Fruit fly (Drosophila melanogaster): ENCODE results near the gene CG12375.

Gene CG12375

dm6 chr2L:8082692-8083412, 43.8 kb downstream of the CG12375 start, which contains the start of gene Mcr (continued):
- TF ChIP-seq CG31441 (GFP tag; IDR thresholded peaks at IDR 0.05): peak; percentile 12; the same call in 1 of the 2 replicates
- no peak for TF ChIP-seq CG3838 (GFP tag; optimal IDR thresholded peaks at IDR 0.05)
- TF ChIP-seq CG1602 (GFP tag; optimal IDR thresholded peaks at IDR 0.05): peak; percentile 8
- peak; percentile 68 for TF ChIP-seq Med (GFP tag)
- peak; percentile 35; the same call in 1 of the 2 replicates for TF ChIP-seq inv (GFP tag; IDR thresholded peaks at IDR 0.05; ENCODE audit: partially characterized antibody)
- no peak for TF ChIP-seq CG9437 (GFP tag; optimal IDR thresholded peaks at IDR 0.05)
- no peak for TF ChIP-seq trh (GFP tag; optimal IDR thresholded peaks at IDR 0.05)
- TF ChIP-seq Oli (tag; optimal IDR thresholded peaks at IDR 0.05): no peak
- TF ChIP-seq nerfin-1 (tag; optimal IDR thresholded peaks at IDR 0.05): peak; percentile 73
- peak; percentile 38 for TF ChIP-seq Ets65A (GFP tag)
- no peak for TF ChIP-seq CG10543 (GFP tag; optimal IDR thresholded peaks at IDR 0.05)
- TF ChIP-seq D (optimal IDR thresholded peaks at IDR 0.05): peak; percentile 47
- no peak for TF ChIP-seq D (GFP tag; optimal IDR thresholded peaks at IDR 0.05)
- TF ChIP-seq CG14710 (tag; optimal IDR thresholded peaks at IDR 0.05): peak; percentile 75
- peak; percentile 62 for TF ChIP-seq CG12659 (GFP tag; optimal IDR thresholded peaks at IDR 0.05)
- peak; percentile 51 for TF ChIP-seq CG2120 (GFP tag; optimal IDR thresholded peaks at IDR 0.05)
- TF ChIP-seq Sox102F (GFP tag; optimal IDR thresholded peaks at IDR 0.05): no peak
- TF ChIP-seq gcm2 (GFP tag; optimal IDR thresholded peaks at IDR 0.05): peak; percentile 21
- no peak for TF ChIP-seq Dfd (GFP tag; optimal IDR thresholded peaks at IDR 0.05)
- TF ChIP-seq CG10267 (tag; optimal IDR thresholded peaks at IDR 0.05): peak; percentile 93
- TF ChIP-seq Dref (GFP tag; IDR thresholded peaks at IDR 0.05): peak; percentile 39
- peak; percentile 98 for TF ChIP-seq Myb (GFP tag; optimal IDR thresholded peaks at IDR 0.05)
- TF ChIP-seq slp2 (GFP tag; optimal IDR thresholded peaks at IDR 0.05): peak; percentile 2
- TF ChIP-seq vfl (GFP tag; optimal IDR thresholded peaks at IDR 0.05): no peak
- TF ChIP-seq trem (tag; optimal IDR thresholded peaks at IDR 0.05): peak; percentile 48
- peak; percentile 56; the same call in 3 of the 4 replicates for TF ChIP-seq Dll (GFP tag; IDR thresholded peaks at IDR 0.05; ENCODE audit: partially characterized antibody)
- TF ChIP-seq CG4424 (GFP tag; optimal IDR thresholded peaks at IDR 0.05): peak; percentile 8
- TF ChIP-seq Sry-β (GFP tag; optimal IDR thresholded peaks at IDR 0.05): peak; percentile 23
- no peak for TF ChIP-seq Poxn (GFP tag; IDR thresholded peaks at IDR 0.05)
- TF ChIP-seq Dp (GFP tag; optimal IDR thresholded peaks at IDR 0.05): peak; percentile 37
- TF ChIP-seq BEAF-32 (GFP tag; optimal IDR thresholded peaks at IDR 0.05): peak; percentile 87
- peak; percentile 74 for TF ChIP-seq CG33213 (GFP tag; optimal IDR thresholded peaks at IDR 0.05)
- TF ChIP-seq H2.0 (GFP tag; IDR thresholded peaks at IDR 0.05): 0 out of 2 replicates have a peak, but pooled peaks have one; percentile 2
- TF ChIP-seq CG18476 (GFP tag; optimal IDR thresholded peaks at IDR 0.05): peak; percentile 38
- TF ChIP-seq Atf-2 (GFP tag; optimal IDR thresholded peaks at IDR 0.05): peak; percentile 7
- peak; percentile 21 for TF ChIP-seq CG11504 (tag; optimal IDR thresholded peaks at IDR 0.05)
- peak; percentile 50 for TF ChIP-seq phol (tag; optimal IDR thresholded peaks at IDR 0.05)
- no peak; the same call in 1 of the 2 replicates for TF ChIP-seq chm (GFP tag; IDR thresholded peaks at IDR 0.05)
- TF ChIP-seq CG9932 (GFP tag; IDR thresholded peaks at IDR 0.05): peak; percentile 52; the same call in 1 of the 2 replicates
- TF ChIP-seq CG4854 (GFP tag; optimal IDR thresholded peaks at IDR 0.05): peak; percentile 2
- TF ChIP-seq CoRest (tag; optimal IDR thresholded peaks at IDR 0.05): peak; percentile 54
- TF ChIP-seq CG2116 (GFP tag; optimal IDR thresholded peaks at IDR 0.05): peak; percentile 50
- TF ChIP-seq CG8478 (optimal IDR thresholded peaks at IDR 0.05): no peak
- peak; percentile 1 for TF ChIP-seq Nf-YC (tag; optimal IDR thresholded peaks at IDR 0.05)
- TF ChIP-seq CG7357 (GFP tag; IDR thresholded peaks at IDR 0.05): no peak
- TF ChIP-seq CG1603 (tag; optimal IDR thresholded peaks at IDR 0.05): peak; percentile 11
- TF ChIP-seq otp (GFP tag; IDR thresholded peaks at IDR 0.05): no peak
- TF ChIP-seq gce (GFP tag; IDR thresholded peaks at IDR 0.05): no peak
- peak; percentile 6 for TF ChIP-seq CG4820 (GFP tag; optimal IDR thresholded peaks at IDR 0.05)
- TF ChIP-seq CG9797 (GFP tag; optimal IDR thresholded peaks at IDR 0.05): peak; percentile 93
